Worm (Caenorhabditis elegans) whole organism, L1 larva: ENCODE data around the gene brc-1.

ENCODE experiments used
- C04F5.9 ChIP-seq: sonication (generic microtip); optimal IDR thresholded peaks from 2 replicates; lab custom pipeline; 2016; ENCODE audit warnings: missing genetic modification characterization, missing compliant biosample characterization
- C16A3.4 ChIP-seq: fragments of 150-350 bp; optimal IDR thresholded peaks from 2 replicates; lab custom pipeline; 2014; ENCODE audit warnings: missing biosample characterization, missing genetic modification characterization
- ceh-82 ChIP-seq, 3 experiments: fragments of 150-350 bp in 1 of 3; sonication (generic microtip) in 2 of 3; optimal IDR thresholded peaks; 2 replicates each; lab custom pipeline; 2014 to 2017; ENCODE audit warnings: missing biosample characterization in 3 of 3, missing genetic modification characterization in 3 of 3
- snpc-4 ChIP-seq: fragments of 150-350 bp; optimal IDR thresholded peaks from 2 replicates; lab custom pipeline; 2014; ENCODE audit warnings: missing biosample characterization, missing genetic modification characterization
- sptf-1 ChIP-seq: fragments of 150-350 bp; optimal IDR thresholded peaks from 2 replicates; lab custom pipeline; 2014; ENCODE audit warnings: missing biosample characterization, missing genetic modification characterization
- unc-86 ChIP-seq: sonication (generic microtip); optimal IDR thresholded peaks from 2 replicates; lab custom pipeline; 2016; ENCODE audit warnings: missing genetic modification characterization, missing compliant biosample characterization
- ztf-11 ChIP-seq, 2 experiments: sonication (generic microtip); optimal IDR thresholded peaks; 2 replicates each; lab custom pipeline; 2016 to 2017; ENCODE audit warnings: missing genetic modification characterization in 2 of 2, missing biosample characterization in 1 of 2, missing compliant biosample characterization in 1 of 2

ce11 chrIII:3878986-3879756, 16.4 kb upstream of the brc-1 start:
- no peak for TF ChIP-seq sptf-1 (tag; lab: Kevin White, UChicago)
- no peak for TF ChIP-seq snpc-4 (tag; lab: Kevin White, UChicago)
- no peak for TF ChIP-seq ztf-11 (tag; optimal IDR thresholded peaks at IDR 0.05; lab: Kevin White, UChicago)
- TF ChIP-seq C04F5.9 (tag; lab: Kevin White, UChicago) = no peak
- no peak for TF ChIP-seq C16A3.4
- TF ChIP-seq unc-86 = no peak
- TF ChIP-seq ceh-82 (tag; optimal IDR thresholded peaks at IDR 0.05; lab: Kevin White, UChicago) = no peak
